Fruit fly (Drosophila melanogaster): Measurements from ENCODE around the gene CG9119.

The CG9119 gene

DNA sequence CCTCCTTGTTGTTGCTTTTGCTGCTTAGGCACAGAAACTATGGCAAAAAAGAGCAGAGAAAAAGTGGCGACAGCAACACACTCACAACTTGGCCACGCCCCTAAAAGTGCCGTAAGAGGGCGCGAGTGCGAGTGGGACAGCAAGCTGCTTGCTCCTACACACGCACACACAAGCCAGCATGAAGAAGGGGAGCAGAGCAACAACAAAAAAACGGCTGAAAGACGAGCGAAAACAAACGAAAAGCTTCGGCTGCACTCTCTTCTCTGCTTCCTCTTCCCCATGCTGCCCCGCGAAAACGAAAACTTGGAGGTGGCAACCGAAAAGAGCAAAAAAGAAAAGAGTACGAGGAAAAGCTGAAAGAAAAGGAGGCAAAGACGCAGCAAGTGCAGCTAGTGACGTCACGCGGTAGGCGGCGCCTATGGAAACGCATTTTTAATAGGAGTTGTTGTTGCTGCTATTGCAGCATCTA is 26.4 kb downstream of the CG9119 start (continued):
- no peak for TF ChIP-seq CG15479 (GFP tag; optimal IDR thresholded peaks at IDR 0.05)
- peak; percentile 86 for TF ChIP-seq CG3065 (GFP tag; optimal IDR thresholded peaks at IDR 0.05)
- no peak for TF ChIP-seq p53 (GFP tag; optimal IDR thresholded peaks at IDR 0.05)
- TF ChIP-seq HLH3B (GFP tag; IDR thresholded peaks at IDR 0.05): no peak
- no peak for TF ChIP-seq CG9215 (GFP tag; IDR thresholded peaks at IDR 0.05)
- no peak for TF ChIP-seq CG17802 (tag; optimal IDR thresholded peaks at IDR 0.05)
- no peak for TF ChIP-seq CG16813 (GFP tag; IDR thresholded peaks at IDR 0.05; ENCODE audit: partially characterized antibody)
- TF ChIP-seq Dad (GFP tag; optimal IDR thresholded peaks at IDR 0.05): no peak
- TF ChIP-seq usp (GFP tag; optimal IDR thresholded peaks at IDR 0.05): no peak
- no peak for TF ChIP-seq Dfd (GFP tag; optimal IDR thresholded peaks at IDR 0.05)
- no peak for TF ChIP-seq Pdp1 (GFP tag; optimal IDR thresholded peaks at IDR 0.05)
- TF ChIP-seq CG4820 (GFP tag; optimal IDR thresholded peaks at IDR 0.05): no peak
- no peak for TF ChIP-seq CG10209 (GFP tag; optimal IDR thresholded peaks at IDR 0.05)
- TF ChIP-seq Neu2 (GFP tag; optimal IDR thresholded peaks at IDR 0.05; ENCODE audit: borderline replicate concordance): no peak
- TF ChIP-seq lbe (GFP tag; optimal IDR thresholded peaks at IDR 0.05): no peak
- TF ChIP-seq slou (GFP tag; optimal IDR thresholded peaks at IDR 0.05): no peak
- TF ChIP-seq Dip3 (GFP tag; optimal IDR thresholded peaks at IDR 0.05): no peak
- TF ChIP-seq CG12659 (GFP tag; optimal IDR thresholded peaks at IDR 0.05): no peak
- TF ChIP-seq seq (GFP tag; IDR thresholded peaks at IDR 0.05): no peak
- TF ChIP-seq Hsf (GFP tag; optimal IDR thresholded peaks at IDR 0.05): no peak
- TF ChIP-seq disco-r (GFP tag; optimal IDR thresholded peaks at IDR 0.05): no peak
- TF ChIP-seq E2f1 (GFP tag; IDR thresholded peaks at IDR 0.05): no peak
- TF ChIP-seq Asciz (GFP tag; optimal IDR thresholded peaks at IDR 0.05): no peak
- TF ChIP-seq CG34376 (GFP tag; optimal IDR thresholded peaks at IDR 0.05): no peak
- no peak for TF ChIP-seq jigr1 (GFP tag; IDR thresholded peaks at IDR 0.05)
- TF ChIP-seq ken (GFP tag; IDR thresholded peaks at IDR 0.05): no peak
- no peak for TF ChIP-seq Ptx1 (GFP tag; IDR thresholded peaks at IDR 0.05)
- TF ChIP-seq CG2116 (GFP tag; optimal IDR thresholded peaks at IDR 0.05): no peak
- TF ChIP-seq Atf-2 (GFP tag; optimal IDR thresholded peaks at IDR 0.05): no peak
- no peak for TF ChIP-seq CG42726 (GFP tag; IDR thresholded peaks at IDR 0.05; ENCODE audit: partially characterized antibody)
- peak; percentile 23 for TF ChIP-seq abd-A (tag; optimal IDR thresholded peaks at IDR 0.05)
- TF ChIP-seq zen2 (GFP tag; IDR thresholded peaks at IDR 0.05; ENCODE audit: partially characterized antibody): no peak
- TF ChIP-seq Hmr (GFP tag; optimal IDR thresholded peaks at IDR 0.05): no peak
- TF ChIP-seq cato (GFP tag; optimal IDR thresholded peaks at IDR 0.05; ENCODE audit: borderline replicate concordance): no peak
- TF ChIP-seq CG15696 (tag; optimal IDR thresholded peaks at IDR 0.05): no peak
- no peak for TF ChIP-seq pzg (GFP tag; optimal IDR thresholded peaks at IDR 0.05)
- TF ChIP-seq Opbp (GFP tag; IDR thresholded peaks at IDR 0.05; ENCODE audit: partially characterized antibody): 0 out of 3 replicates have a peak, but pooled peaks have one; percentile 43
- TF ChIP-seq nom (GFP tag; optimal IDR thresholded peaks at IDR 0.05): peak; percentile 62
- TF ChIP-seq CG17385 (GFP tag; optimal IDR thresholded peaks at IDR 0.05): peak; percentile 86
- TF ChIP-seq Lhr (GFP tag; optimal IDR thresholded peaks at IDR 0.05): no peak
- TF ChIP-seq tll (GFP tag; optimal IDR thresholded peaks at IDR 0.05): no peak
- TF ChIP-seq br (optimal IDR thresholded peaks at IDR 0.05): no peak
- TF ChIP-seq insv (GFP tag; optimal IDR thresholded peaks at IDR 0.05): no peak
- peak; percentile 13 for TF ChIP-seq Med (GFP tag)
- no peak for TF ChIP-seq CG31224 (GFP tag; IDR thresholded peaks at IDR 0.05)
- TF ChIP-seq Mes4 (GFP tag; optimal IDR thresholded peaks at IDR 0.05): no peak
- peak; percentile 96 for TF ChIP-seq CG10321 (GFP tag; IDR thresholded peaks at IDR 0.05)
- no peak for TF ChIP-seq Lim3 (GFP tag; IDR thresholded peaks at IDR 0.05)
- no peak for TF ChIP-seq CG7928 (GFP tag; optimal IDR thresholded peaks at IDR 0.05)
- no peak for TF ChIP-seq sna (GFP tag; IDR thresholded peaks at IDR 0.05; ENCODE audit: partially characterized antibody)
- TF ChIP-seq vvl (GFP tag; IDR thresholded peaks at IDR 0.05): peak; percentile 64
